Fruit fly (Drosophila melanogaster): ENCODE data around the gene dpr16.

dpr16 gene

dm6 chr3R:5126884-5127283 is 23.8 kb upstream of the dpr16 start (continued):
- TF ChIP-seq slbo (GFP tag; IDR thresholded peaks at IDR 0.05) (peak; percentile 87), caup (GFP tag; optimal IDR thresholded peaks at IDR 0.05; ENCODE audit: severe bottlenecking) (peak; percentile 61), CG3838 (GFP tag; optimal IDR thresholded peaks at IDR 0.05) (no peak), CG8281 (tag; optimal IDR thresholded peaks at IDR 0.05) (no peak), Blimp-1 (GFP tag; optimal IDR thresholded peaks at IDR 0.05) (peak; percentile 74), gsb-n (tag; optimal IDR thresholded peaks at IDR 0.05) (peak; percentile 43), Stat92E (GFP tag; optimal IDR thresholded peaks at IDR 0.05) (peak in 1 of 3 experiments; percentile 78), ems (GFP tag; optimal IDR thresholded peaks at IDR 0.05) (peak; percentile 35), dm (GFP tag; optimal IDR thresholded peaks at IDR 0.05) (peak; percentile 69), H2.0 (GFP tag; IDR thresholded peaks at IDR 0.05) (peak; percentile 49; the same call in 1 of the 2 replicates), CG11560 (tag; IDR thresholded peaks at IDR 0.05) (peak; percentile 51; the same call in 1 of the 3 replicates), peb (GFP tag; IDR thresholded peaks at IDR 0.05) (no peak), ara (GFP tag; IDR thresholded peaks at IDR 0.05) (no peak), CG3726 (GFP tag; IDR thresholded peaks at IDR 0.05) (no peak), CG7556 (GFP tag; optimal IDR thresholded peaks at IDR 0.05) (no peak), dmrt11E (tag; optimal IDR thresholded peaks at IDR 0.05) (peak; percentile 47), usp (GFP tag; optimal IDR thresholded peaks at IDR 0.05) (no peak), ewg (GFP tag; optimal IDR thresholded peaks at IDR 0.05) (peak; percentile 39), Ptx1 (GFP tag; IDR thresholded peaks at IDR 0.05) (peak; percentile 66; the same call in 1 of the 2 replicates), vnd (GFP tag; IDR thresholded peaks at IDR 0.05; ENCODE audit: partially characterized antibody) (no peak), CG2875 (GFP tag; optimal IDR thresholded peaks at IDR 0.05) (peak; percentile 53), yki (optimal IDR thresholded peaks at IDR 0.05) (peak; percentile 49), CG3065 (GFP tag; optimal IDR thresholded peaks at IDR 0.05) (peak; percentile 64), Optix (GFP tag; IDR thresholded peaks at IDR 0.05) (no peak), Atf6 (GFP tag; IDR thresholded peaks at IDR 0.05) (no peak), sisA (GFP tag; IDR thresholded peaks at IDR 0.05) (peak; percentile 85), CG8290 (GFP tag; optimal IDR thresholded peaks at IDR 0.05) (peak; percentile 85), CG8290 (tag; optimal IDR thresholded peaks at IDR 0.05) (peak in 1 of 2 experiments; percentile 94), luna (GFP tag; optimal IDR thresholded peaks at IDR 0.05) (peak; percentile 48), esg (GFP tag; conservative IDR thresholded peaks at IDR 0.05) (peak; percentile 36), odd (GFP tag; optimal IDR thresholded peaks at IDR 0.05) (no peak), CG14710 (tag; optimal IDR thresholded peaks at IDR 0.05) (peak; percentile 59), fd3F (GFP tag; optimal IDR thresholded peaks at IDR 0.05) (peak; percentile 47), CG9797 (GFP tag; optimal IDR thresholded peaks at IDR 0.05) (no peak), Hmx (GFP tag; optimal IDR thresholded peaks at IDR 0.05) (no peak), CG13894 (tag; optimal IDR thresholded peaks at IDR 0.05) (peak; percentile 81), pros (GFP tag; optimal IDR thresholded peaks at IDR 0.05) (peak; percentile 14), ab (GFP tag; optimal IDR thresholded peaks at IDR 0.05) (peak; percentile 36), bcd (GFP tag; optimal IDR thresholded peaks at IDR 0.05) (peak; percentile 73), CG11247 (GFP tag; IDR thresholded peaks at IDR 0.05) (peak; percentile 74), NFAT (GFP tag; IDR thresholded peaks at IDR 0.05) (peak; percentile 67; the same call in 1 of the 2 replicates), h (optimal IDR thresholded peaks at IDR 0.05) (no peak), org-1 (GFP tag; optimal IDR thresholded peaks at IDR 0.05) (no peak), CG3407 (GFP tag; optimal IDR thresholded peaks at IDR 0.05) (peak; percentile 42), nerfin-1 (tag; optimal IDR thresholded peaks at IDR 0.05) (peak; percentile 19), Mes4 (GFP tag; optimal IDR thresholded peaks at IDR 0.05) (peak; percentile 45), ci (GFP tag; IDR thresholded peaks at IDR 0.05) (peak; percentile 74; the same call in 2 of the 3 replicates), mam (GFP tag; optimal IDR thresholded peaks at IDR 0.05) (peak; percentile 78), bsh (GFP tag; optimal IDR thresholded peaks at IDR 0.05) (peak in 1 of 2 experiments; percentile 53), CG7987 (GFP tag; optimal IDR thresholded peaks at IDR 0.05) (peak; percentile 37), btn (GFP tag; optimal IDR thresholded peaks at IDR 0.05) (peak; percentile 17), Six4 (GFP tag; optimal IDR thresholded peaks at IDR 0.05) (peak; percentile 11)

Data from whole organism, embryonic.